Worm (Caenorhabditis elegans): ENCODE data around the gene B0478.3.

ce11 chrIV:6958696-6959095 is 5.7 kb downstream of the B0478.3 start:
- no peak for TF ChIP-seq nfya-1 (tag; optimal IDR thresholded peaks at IDR 0.05; ENCODE audit: borderline replicate concordance, insufficient read depth)
- no peak for TF ChIP-seq ceh-91 (GFP tag; IDR thresholded peaks at IDR 0.05)
- no peak; the same call in 1 of the 2 replicates for TF ChIP-seq egl-18 (GFP tag; IDR thresholded peaks at IDR 0.05)
- TF ChIP-seq K12H6.12 (tag; optimal IDR thresholded peaks at IDR 0.05) = no peak
- no peak for TF ChIP-seq mes-4 (tag; optimal IDR thresholded peaks at IDR 0.05)
- TF ChIP-seq snpc-3.4 (tag; optimal IDR thresholded peaks at IDR 0.05) = no peak
- TF ChIP-seq unc-130 (GFP tag; optimal IDR thresholded peaks at IDR 0.05) = no peak
- TF ChIP-seq hmg-20 (GFP tag; IDR thresholded peaks at IDR 0.05) = no peak
- no peak for TF ChIP-seq snpc-4 (GFP tag; optimal IDR thresholded peaks at IDR 0.05)
- no peak for TF ChIP-seq snpc-4 (tag; optimal IDR thresholded peaks at IDR 0.05)
- no peak for TF ChIP-seq ztf-25 (GFP tag; IDR thresholded peaks at IDR 0.05)
- no peak for TF ChIP-seq pha-4 (tag; optimal IDR thresholded peaks at IDR 0.05)
- TF ChIP-seq attf-5 (GFP tag; optimal IDR thresholded peaks at IDR 0.05) = no peak
- no peak for TF ChIP-seq lag-1 (GFP tag; IDR thresholded peaks at IDR 0.05)
- no peak for TF ChIP-seq F23B12.7 (tag; optimal IDR thresholded peaks at IDR 0.05; ENCODE audit: insufficient read depth)
